Fruit fly (Drosophila melanogaster) whole organism, embryonic: Measurements from ENCODE around the gene CG13138.

Experiments used
- Abd-B ChIP-seq: fragments of 200-800 bp; sonication (Bioruptor generic); optimal IDR thresholded peaks from 2 replicates; lab custom pipeline; 2018; ENCODE audit warnings: missing biosample characterization, mild to moderate bottlenecking, missing genetic modification characterization, moderate library complexity
- CG10267 ChIP-seq: fragments of 200-800 bp; sonication (Bioruptor generic); optimal IDR thresholded peaks from 2 replicates; lab custom pipeline; 2018; ENCODE audit warnings: missing biosample characterization, mild to moderate bottlenecking, missing genetic modification characterization, moderate library complexity
- CG11504 ChIP-seq: fragments of 200-800 bp; sonication (Bioruptor generic); optimal IDR thresholded peaks from 3 replicates; lab custom pipeline; 2019; ENCODE audit warnings: missing biosample characterization, mild to moderate bottlenecking, missing genetic modification characterization, moderate library complexity
- CG12299 ChIP-seq: fragments of 200-800 bp; sonication (Bioruptor generic); optimal IDR thresholded peaks from 2 replicates; lab custom pipeline; 2018; ENCODE audit warnings: missing biosample characterization, mild to moderate bottlenecking, missing genetic modification characterization
- CG12942 ChIP-seq: fragments of 200-800 bp; sonication (Bioruptor generic); optimal IDR thresholded peaks from 3 replicates; lab custom pipeline; 2016; ENCODE audit warnings: missing biosample characterization, missing genetic modification characterization
- CG13424 ChIP-seq: fragments of 200-800 bp; sonication (Bioruptor generic); optimal IDR thresholded peaks from 2 replicates; lab custom pipeline; 2019; ENCODE audit warnings: missing biosample characterization, mild to moderate bottlenecking, missing genetic modification characterization, moderate library complexity
- CG14014 ChIP-seq: fragments of 200-800 bp; sonication (Bioruptor generic); IDR thresholded peaks from 2 replicates; pipeline ENCODE4 v1.3.6; 2022; ENCODE audit warnings: missing biosample characterization, missing genetic modification characterization
- CG15269 ChIP-seq: fragments of 200-800 bp; sonication (Bioruptor generic); optimal IDR thresholded peaks from 2 replicates; lab custom pipeline; 2018; ENCODE audit warnings: missing biosample characterization, mild to moderate bottlenecking, missing genetic modification characterization, moderate library complexity
- CG1603 ChIP-seq: fragments of 200-800 bp; sonication (Bioruptor generic); optimal IDR thresholded peaks from 2 replicates; lab custom pipeline; 2019; ENCODE audit warnings: missing biosample characterization, mild to moderate bottlenecking, missing genetic modification characterization, moderate library complexity
- CG17802 ChIP-seq: fragments of 200-800 bp; sonication (Bioruptor generic); optimal IDR thresholded peaks from 2 replicates; lab custom pipeline; 2018; ENCODE audit warnings: missing biosample characterization, mild to moderate bottlenecking, missing genetic modification characterization, moderate library complexity
- CG1832 ChIP-seq: fragments of 200-800 bp; sonication (Bioruptor generic); optimal IDR thresholded peaks from 2 replicates; lab custom pipeline; 2017; ENCODE audit warnings: missing biosample characterization, mild to moderate bottlenecking, missing genetic modification characterization, inconsistent platforms
- CG18476 ChIP-seq: fragments of 200-800 bp; sonication (Bioruptor generic); optimal IDR thresholded peaks from 2 replicates; lab custom pipeline; 2016; ENCODE audit warnings: missing biosample characterization, mild to moderate bottlenecking, missing genetic modification characterization
- CG2116 ChIP-seq: fragments of 200-800 bp; sonication (Bioruptor generic); optimal IDR thresholded peaks from 3 replicates; lab custom pipeline; 2018; ENCODE audit warnings: missing biosample characterization, mild to moderate bottlenecking, missing genetic modification characterization
- CG3065 ChIP-seq: fragments of 200-800 bp; sonication (Bioruptor generic); optimal IDR thresholded peaks from 2 replicates; lab custom pipeline; 2016; ENCODE audit warnings: missing biosample characterization, missing genetic modification characterization
- CG34422 ChIP-seq: fragments of 200-800 bp; sonication (Bioruptor generic); IDR thresholded peaks from 3 replicates; pipeline ENCODE4 v1.3.6; 2022; ENCODE audit warnings: missing biosample characterization, missing genetic modification characterization
- CG3995 ChIP-seq: fragments of 200-800 bp; sonication (Bioruptor generic); optimal IDR thresholded peaks from 3 replicates; lab custom pipeline; 2016; ENCODE audit warnings: missing biosample characterization, missing genetic modification characterization
- CG42726 ChIP-seq: fragments of 200-800 bp; sonication (Bioruptor generic); IDR thresholded peaks from 2 replicates; pipeline ENCODE4 v1.3.6; 2022; ENCODE audit warnings: missing biosample characterization, missing genetic modification characterization; ENCODE audit not compliant: partially characterized antibody
- CG4854 ChIP-seq: fragments of 200-800 bp; sonication (Bioruptor generic); optimal IDR thresholded peaks from 2 replicates; lab custom pipeline; 2016; ENCODE audit warnings: missing biosample characterization, missing genetic modification characterization, inconsistent platforms
- CG7271 ChIP-seq: fragments of 200-800 bp; sonication (Bioruptor generic); optimal IDR thresholded peaks from 2 replicates; lab custom pipeline; 2018; ENCODE audit warnings: missing biosample characterization, mild to moderate bottlenecking, missing genetic modification characterization, moderate library complexity
- CG7786 ChIP-seq: fragments of 200-800 bp; sonication (Bioruptor generic); optimal IDR thresholded peaks from 2 replicates; lab custom pipeline; 2016; ENCODE audit warnings: missing biosample characterization, missing genetic modification characterization
- CG8281 ChIP-seq: fragments of 200-800 bp; sonication (Bioruptor generic); optimal IDR thresholded peaks from 2 replicates; lab custom pipeline; 2018; ENCODE audit warnings: missing biosample characterization, mild to moderate bottlenecking, missing genetic modification characterization, moderate library complexity
- CTCF ChIP-seq: fragments of 200-800 bp; sonication (Bioruptor generic); optimal IDR thresholded peaks from 2 replicates; lab custom pipeline; 2017; ENCODE audit warnings: missing biosample characterization, mild to moderate bottlenecking, missing genetic modification characterization, moderate library complexity
- Eip74EF ChIP-seq, 2 experiments: fragments of 200-800 bp in 1 of 2; fragments of >200 bp in 1 of 2; sonication (Bioruptor generic) in 1 of 2; optimal IDR thresholded peaks; 2 replicates each; lab custom pipeline; 2017 to 2019; ENCODE audit warnings: missing biosample characterization in 2 of 2, missing genetic modification characterization in 2 of 2, mild to moderate bottlenecking in 1 of 2, moderate library complexity in 1 of 2
- Fer1 ChIP-seq: fragments of 200-800 bp; sonication (Bioruptor generic); optimal IDR thresholded peaks from 2 replicates; lab custom pipeline; 2017; ENCODE audit warnings: missing biosample characterization, mild to moderate bottlenecking, missing genetic modification characterization
- H2.0 ChIP-seq: fragments of 200-800 bp; sonication (Bioruptor generic); IDR thresholded peaks from 2 replicates; pipeline ENCODE4 v1.3.6; 2022; ENCODE audit warnings: missing biosample characterization, missing genetic modification characterization
- HHEX ChIP-seq: fragments of 200-800 bp; sonication (Bioruptor generic); optimal IDR thresholded peaks from 3 replicates; lab custom pipeline; 2017; ENCODE audit warnings: missing biosample characterization, mild to moderate bottlenecking, missing genetic modification characterization, missing genetic modification reagents
- HLH4C ChIP-seq: fragments of 200-800 bp; sonication (Bioruptor generic); IDR thresholded peaks from 3 replicates; pipeline ENCODE4 v1.3.6; 2022; ENCODE audit warnings: missing biosample characterization, missing genetic modification characterization; ENCODE audit not compliant: partially characterized antibody
- HmgD ChIP-seq: fragments of 200-800 bp; sonication (Bioruptor generic); optimal IDR thresholded peaks from 3 replicates; lab custom pipeline; 2016; ENCODE audit warnings: missing biosample characterization, missing genetic modification characterization
- Hsf ChIP-seq: fragments of 200-800 bp; sonication (Bioruptor generic); optimal IDR thresholded peaks from 3 replicates; lab custom pipeline; 2016; ENCODE audit warnings: missing biosample characterization, missing genetic modification characterization
- MESR4 ChIP-seq: fragments of 200-800 bp; sonication (Bioruptor generic); optimal IDR thresholded peaks from 2 replicates; lab custom pipeline; 2018; ENCODE audit warnings: missing biosample characterization, mild to moderate bottlenecking, missing genetic modification characterization, moderate library complexity
- Max ChIP-seq: fragments of 200-800 bp; sonication (Bioruptor generic); optimal IDR thresholded peaks from 2 replicates; lab custom pipeline; 2016; ENCODE audit warnings: missing biosample characterization, mild to moderate bottlenecking, missing genetic modification characterization
- Meics ChIP-seq: fragments of 200-800 bp; sonication (Bioruptor generic); optimal IDR thresholded peaks from 2 replicates; lab custom pipeline; 2017; ENCODE audit warnings: missing biosample characterization, mild to moderate bottlenecking, missing genetic modification characterization
- Opbp ChIP-seq: fragments of 200-800 bp; sonication (Bioruptor generic); IDR thresholded peaks from 3 replicates; pipeline ENCODE4 v1.3.6; 2022; ENCODE audit warnings: missing biosample characterization, missing genetic modification characterization; ENCODE audit not compliant: partially characterized antibody
- Vsx1 ChIP-seq: fragments of 200-800 bp; sonication (Bioruptor generic); optimal IDR thresholded peaks from 2 replicates; lab custom pipeline; 2017; ENCODE audit warnings: missing biosample characterization, mild to moderate bottlenecking, missing genetic modification characterization, missing genetic modification reagents
- amos ChIP-seq: fragments of 200-800 bp; sonication (Bioruptor generic); IDR thresholded peaks from 2 replicates; pipeline ENCODE4 v1.3.6; 2022; ENCODE audit warnings: missing biosample characterization, missing genetic modification characterization; ENCODE audit not compliant: partially characterized antibody
- bbx ChIP-seq: fragments of 200-800 bp; sonication (Bioruptor generic); IDR thresholded peaks from 2 replicates; pipeline ENCODE4 v1.3.6; 2022; ENCODE audit warnings: missing biosample characterization, missing genetic modification characterization; ENCODE audit not compliant: partially characterized antibody
- chinmo ChIP-seq: fragments of 200-800 bp; sonication (Bioruptor generic); IDR thresholded peaks from 4 replicates; pipeline ENCODE4 v1.3.6; 2022; ENCODE audit warnings: missing biosample characterization, missing genetic modification characterization; ENCODE audit not compliant: partially characterized antibody
- crol ChIP-seq: fragments of 200-800 bp; sonication (Bioruptor generic); IDR thresholded peaks from 2 replicates; pipeline ENCODE4 v1.3.6; 2022; ENCODE audit warnings: missing biosample characterization, missing genetic modification characterization
- fu2 ChIP-seq: fragments of 200-800 bp; sonication (Bioruptor generic); optimal IDR thresholded peaks from 2 replicates; lab custom pipeline; 2016; ENCODE audit warnings: missing biosample characterization, missing genetic modification characterization
- hb ChIP-seq: fragments of 200-800 bp; sonication (Bioruptor generic); IDR thresholded peaks from 3 replicates; pipeline ENCODE4 v1.3.6; 2022; ENCODE audit warnings: missing biosample characterization, missing genetic modification characterization; ENCODE audit not compliant: partially characterized antibody
- knrl ChIP-seq: fragments of 200-800 bp; sonication (Bioruptor generic); IDR thresholded peaks from 3 replicates; pipeline ENCODE4 v1.3.6; 2022; ENCODE audit warnings: missing biosample characterization, missing genetic modification characterization; ENCODE audit not compliant: partially characterized antibody
- mld ChIP-seq: fragments of 200-800 bp; sonication (Bioruptor generic); IDR thresholded peaks from 3 replicates; pipeline ENCODE4 v1.3.6; 2022; ENCODE audit warnings: missing biosample characterization, missing genetic modification characterization; ENCODE audit not compliant: partially characterized antibody
- nau ChIP-seq: fragments of 200-800 bp; sonication (Bioruptor generic); optimal IDR thresholded peaks from 3 replicates; lab custom pipeline; 2017; ENCODE audit warnings: missing biosample characterization, mild to moderate bottlenecking, missing genetic modification characterization, missing genetic modification reagents
- stwl ChIP-seq: fragments of 200-800 bp; sonication (Bioruptor generic); optimal IDR thresholded peaks from 3 replicates; lab custom pipeline; 2018; ENCODE audit warnings: missing biosample characterization, mild to moderate bottlenecking, missing genetic modification characterization, moderate library complexity
- trem ChIP-seq: fragments of 200-800 bp; optimal IDR thresholded peaks from 3 replicates; lab custom pipeline; 2019; ENCODE audit warnings: missing biosample characterization, mild to moderate bottlenecking, missing genetic modification characterization, moderate library complexity
- tx ChIP-seq: fragments of 200-800 bp; sonication (Bioruptor generic); optimal IDR thresholded peaks from 2 replicates; lab custom pipeline; 2016; ENCODE audit warnings: missing biosample characterization, missing genetic modification characterization
- unc-4 ChIP-seq: fragments of 200-800 bp; sonication (Bioruptor generic); IDR thresholded peaks from 2 replicates; pipeline ENCODE4 v1.3.6; 2022; ENCODE audit warnings: missing biosample characterization, missing genetic modification characterization; ENCODE audit not compliant: partially characterized antibody
- usp ChIP-seq: fragments of >200 bp; optimal IDR thresholded peaks from 2 replicates; lab custom pipeline; 2017; ENCODE audit warnings: missing biosample characterization, missing genetic modification characterization
- vnd ChIP-seq: fragments of 200-800 bp; sonication (Bioruptor generic); IDR thresholded peaks from 3 replicates; pipeline ENCODE4 v1.3.6; 2022; ENCODE audit warnings: missing biosample characterization, missing genetic modification characterization; ENCODE audit not compliant: partially characterized antibody

CG13138 gene

dm6 chr2L:10277362-10277761 lies 24.5 kb downstream of the CG13138 start (continued):
- TF ChIP-seq CG4854 (GFP tag; lab: Kevin White, UChicago) (no peak), Eip74EF (GFP tag; optimal IDR thresholded peaks at IDR 0.05; lab: Kevin White, UChicago) (no peak), CG17802 (tag; lab: Kevin White, UChicago) (peak; percentile 59), CG2116 (GFP tag; lab: Kevin White, UChicago) (peak; percentile 42), Max (GFP tag; lab: Kevin White, UChicago) (no peak), CG12942 (no peak), Opbp (GFP tag; lab: Robert Waterston, UW) (peak; percentile 96), CG12299 (tag; lab: Kevin White, UChicago) (peak; percentile 38), CG1832 (GFP tag; lab: Kevin White, UChicago) (no peak), HmgD (GFP tag; lab: Kevin White, UChicago) (no peak), CG3995 (peak; percentile 90), nau (GFP tag; lab: Kevin White, UChicago) (no peak), hb (GFP tag; lab: Robert Waterston, UW) (peak; percentile 82), Meics (GFP tag; lab: Kevin White, UChicago) (no peak), trem (tag; lab: Kevin White, UChicago) (peak; percentile 66), CG14014 (GFP tag; lab: Robert Waterston, UW) (no peak), Vsx1 (GFP tag; lab: Kevin White, UChicago) (no peak), CG42726 (GFP tag; lab: Robert Waterston, UW) (peak; percentile 97), Fer1 (GFP tag; lab: Kevin White, UChicago) (no peak), bbx (GFP tag; lab: Robert Waterston, UW) (peak; percentile 96), CG1603 (tag; lab: Kevin White, UChicago) (peak; percentile 90), CG13424 (peak; percentile 7), CTCF (GFP tag; lab: Kevin White, UChicago) (no peak), CG15269 (tag; lab: Kevin White, UChicago) (no peak), Abd-B (no peak), CG10267 (peak; percentile 17), HLH4C (GFP tag; lab: Robert Waterston, UW) (peak; percentile 87), crol (GFP tag; lab: Robert Waterston, UW) (no peak), CG18476 (no peak), fu2 (GFP tag; lab: Kevin White, UChicago) (no peak), amos (GFP tag; lab: Robert Waterston, UW) (peak; percentile 96), Hsf (no peak), CG11504 (tag; lab: Kevin White, UChicago) (no peak), usp (no peak), CG8281 (tag; lab: Kevin White, UChicago) (no peak), stwl (tag; lab: Kevin White, UChicago) (peak; percentile 59), MESR4 (GFP tag; lab: Kevin White, UChicago) (no peak), chinmo (GFP tag; lab: Robert Waterston, UW) (peak; percentile 81; the same call in 1 of the 4 replicates), CG7271 (no peak), mld (peak; percentile 90), unc-4 (GFP tag; lab: Robert Waterston, UW) (peak; percentile 75), HHEX (GFP tag; lab: Kevin White, UChicago) (no peak), tx (GFP tag; lab: Kevin White, UChicago) (no peak), CG34422 (GFP tag; lab: Robert Waterston, UW) (no peak), H2.0 (GFP tag; lab: Robert Waterston, UW) (no peak), CG3065 (GFP tag; lab: Kevin White, UChicago) (no peak), vnd (GFP tag; lab: Robert Waterston, UW) (peak; percentile 88), knrl (peak; percentile 92), CG7786 (GFP tag; lab: Kevin White, UChicago) (no peak)
